Worm (Caenorhabditis elegans) whole organism, L3 larva: ENCODE results near the gene F58F12.3.

Experiments
- R02D3.7 ChIP-seq: fragments of 150-350 bp; optimal IDR thresholded peaks from 2 replicates; lab custom pipeline; 2014; ENCODE audit warnings: missing biosample characterization, missing genetic modification characterization
- ZK546.5 ChIP-seq: sonication (generic microtip); optimal IDR thresholded peaks from 2 replicates; lab custom pipeline; 2017; ENCODE audit warnings: missing biosample characterization, missing genetic modification characterization
- ceh-16 ChIP-seq: sonication (generic microtip); optimal IDR thresholded peaks from 2 replicates; lab custom pipeline; 2017; ENCODE audit warnings: missing biosample characterization, missing genetic modification characterization
- ceh-28 ChIP-seq: fragments of 150-350 bp; optimal IDR thresholded peaks from 2 replicates; lab custom pipeline; 2014; ENCODE audit warnings: missing biosample characterization, missing genetic modification reagents, missing genetic modification characterization
- ceh-82 ChIP-seq: fragments of 150-350 bp; optimal IDR thresholded peaks from 2 replicates; lab custom pipeline; 2014; ENCODE audit warnings: missing biosample characterization, missing genetic modification characterization
- ceh-9 ChIP-seq: sonication (generic microtip); optimal IDR thresholded peaks from 2 replicates; lab custom pipeline; 2018; ENCODE audit warnings: missing biosample characterization, missing genetic modification characterization
- daf-12 ChIP-seq: fragments of 150-350 bp; optimal IDR thresholded peaks from 2 replicates; lab custom pipeline; 2014; ENCODE audit warnings: missing biosample characterization, missing genetic modification reagents, missing genetic modification characterization
- egl-27 ChIP-seq: sonication (generic microtip); optimal IDR thresholded peaks from 4 replicates; lab custom pipeline; 2017; ENCODE audit warnings: missing biosample characterization, missing genetic modification reagents, missing genetic modification characterization
- egl-5 ChIP-seq: fragments of 150-350 bp; optimal IDR thresholded peaks from 2 replicates; lab custom pipeline; 2017; ENCODE audit warnings: missing biosample characterization, missing genetic modification reagents, missing genetic modification characterization, inconsistent platforms
- elt-1 ChIP-seq: fragments of 150-350 bp; optimal IDR thresholded peaks from 2 replicates; lab custom pipeline; 2014; ENCODE audit warnings: missing biosample characterization, missing genetic modification characterization
- elt-2 ChIP-seq: sonication (generic microtip); optimal IDR thresholded peaks from 2 replicates; lab custom pipeline; 2016; ENCODE audit warnings: missing genetic modification reagents, mild to moderate bottlenecking, missing genetic modification characterization, missing compliant biosample characterization
- fkh-10 ChIP-seq: sonication (generic microtip); optimal IDR thresholded peaks from 2 replicates; lab custom pipeline; 2017; ENCODE audit warnings: missing biosample characterization, missing genetic modification reagents, missing genetic modification characterization
- fkh-2 ChIP-seq: fragments of 150-350 bp; optimal IDR thresholded peaks from 2 replicates; lab custom pipeline; 2014; ENCODE audit warnings: missing biosample characterization, missing genetic modification reagents, missing genetic modification characterization
- hmg-11 ChIP-seq: sonication (generic microtip); optimal IDR thresholded peaks from 2 replicates; lab custom pipeline; 2016; ENCODE audit warnings: missing genetic modification characterization, missing compliant biosample characterization
- jun-1 ChIP-seq: fragments of 150-350 bp; optimal IDR thresholded peaks from 2 replicates; lab custom pipeline; 2014; ENCODE audit warnings: missing biosample characterization, missing genetic modification reagents, missing genetic modification characterization
- lin-15B ChIP-seq: fragments of 150-350 bp; optimal IDR thresholded peaks from 2 replicates; lab custom pipeline; 2014; ENCODE audit warnings: missing biosample characterization, missing genetic modification characterization
- lin-39 ChIP-seq: fragments of 150-350 bp; optimal IDR thresholded peaks from 2 replicates; lab custom pipeline; 2018; ENCODE audit warnings: missing biosample characterization, missing genetic modification reagents, missing genetic modification characterization
- lsy-12 ChIP-seq: sonication (generic microtip); optimal IDR thresholded peaks from 2 replicates; lab custom pipeline; 2016; ENCODE audit warnings: mild to moderate bottlenecking, missing genetic modification characterization, missing compliant biosample characterization
- mdl-1 ChIP-seq: fragments of 150-350 bp; optimal IDR thresholded peaks from 2 replicates; lab custom pipeline; 2014; ENCODE audit warnings: missing biosample characterization, missing genetic modification characterization
- mml-1 ChIP-seq: fragments of 150-350 bp; sonication (generic microtip); optimal IDR thresholded peaks from 3 replicates; lab custom pipeline; 2014; ENCODE audit warnings: missing biosample characterization, missing genetic modification characterization
- nfya-1 ChIP-seq: sonication (generic microtip); optimal IDR thresholded peaks from 2 replicates; lab custom pipeline; 2017; ENCODE audit warnings: missing genetic modification characterization, mild to moderate bottlenecking, missing compliant biosample characterization, antibody characterized with exemption, moderate library complexity; ENCODE audit not compliant: insufficient read depth
- nhr-11 ChIP-seq: fragments of 150-350 bp; optimal IDR thresholded peaks from 2 replicates; lab custom pipeline; 2014; ENCODE audit warnings: missing biosample characterization, missing genetic modification characterization
- nhr-23 ChIP-seq: fragments of 150-350 bp; optimal IDR thresholded peaks from 2 replicates; lab custom pipeline; 2014; ENCODE audit warnings: missing biosample characterization, missing genetic modification reagents, missing genetic modification characterization
- nhr-25 ChIP-seq: sonication (generic microtip); optimal IDR thresholded peaks from 2 replicates; lab custom pipeline; 2017; ENCODE audit warnings: missing biosample characterization, missing genetic modification characterization
- nhr-28 ChIP-seq: fragments of 150-350 bp; optimal IDR thresholded peaks from 2 replicates; lab custom pipeline; 2014; ENCODE audit warnings: missing biosample characterization, missing genetic modification characterization
- nhr-67 ChIP-seq: fragments of 150-350 bp; optimal IDR thresholded peaks from 2 replicates; lab custom pipeline; 2014; ENCODE audit warnings: missing biosample characterization, missing genetic modification characterization
- nhr-76 ChIP-seq: fragments of 150-350 bp; sonication (generic microtip); optimal IDR thresholded peaks from 5 replicates; lab custom pipeline; 2014; ENCODE audit warnings: missing biosample characterization, missing genetic modification characterization
- nhr-77 ChIP-seq: fragments of 150-350 bp; optimal IDR thresholded peaks from 2 replicates; lab custom pipeline; 2014; ENCODE audit warnings: missing biosample characterization, missing genetic modification characterization
- pqm-1 ChIP-seq: fragments of 150-350 bp; optimal IDR thresholded peaks from 2 replicates; lab custom pipeline; 2017; ENCODE audit warnings: missing biosample characterization, missing genetic modification characterization, inconsistent platforms
- sea-2 ChIP-seq: fragments of 150-350 bp; sonication (generic microtip); optimal IDR thresholded peaks from 4 replicates; lab custom pipeline; 2014; ENCODE audit warnings: missing biosample characterization, missing genetic modification reagents, missing genetic modification characterization
- snpc-4 ChIP-seq: fragments of 150-350 bp; optimal IDR thresholded peaks from 2 replicates; lab custom pipeline; 2014; ENCODE audit warnings: missing biosample characterization, missing genetic modification characterization
- unc-39 ChIP-seq: sonication (generic microtip); optimal IDR thresholded peaks from 4 replicates; lab custom pipeline; 2017; ENCODE audit warnings: missing biosample characterization, missing genetic modification characterization
- unc-62 ChIP-seq: fragments of 150-350 bp; sonication (generic microtip); optimal IDR thresholded peaks from 4 replicates; lab custom pipeline; 2014; ENCODE audit warnings: missing biosample characterization, missing genetic modification reagents, missing genetic modification characterization
- ztf-11 ChIP-seq: fragments of 150-350 bp; optimal IDR thresholded peaks from 2 replicates; lab custom pipeline; 2014; ENCODE audit warnings: missing biosample characterization, missing genetic modification characterization

Gene F58F12.3

DNA sequence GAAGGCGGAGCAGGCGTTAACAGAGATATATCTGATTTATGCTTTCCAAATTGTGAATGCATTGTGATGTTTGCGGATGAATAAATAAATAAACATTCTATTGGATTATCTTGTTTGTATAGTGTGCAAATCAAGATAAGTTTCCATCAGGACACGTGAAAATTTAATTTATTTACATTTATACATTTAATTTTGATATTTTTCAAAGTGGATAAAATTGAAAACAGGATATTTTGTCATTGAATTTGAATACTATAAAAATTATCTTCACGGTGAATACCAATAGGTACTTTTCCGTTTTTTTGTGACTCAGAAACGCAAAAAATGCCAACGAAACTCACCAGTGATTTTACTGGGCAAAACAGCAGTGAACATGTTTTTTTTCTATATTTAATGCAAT, at the start of gene F58F12.3:
Gene F58F12.3 (minus strand): TSS at position 101 of the 400 bp plus-strand sequence.
- TF ChIP-seq ztf-11 (tag; lab: Kevin White, UChicago) (no peak), elt-1 (tag; lab: Kevin White, UChicago) (no peak), nhr-76 (tag; lab: Kevin White, UChicago) (no peak), sea-2 (GFP tag; lab: Kevin White, UChicago) (no peak), ceh-16 (tag; lab: Kevin White, UChicago) (no peak), ZK546.5 (tag; lab: Kevin White, UChicago) (no peak)

DNA sequence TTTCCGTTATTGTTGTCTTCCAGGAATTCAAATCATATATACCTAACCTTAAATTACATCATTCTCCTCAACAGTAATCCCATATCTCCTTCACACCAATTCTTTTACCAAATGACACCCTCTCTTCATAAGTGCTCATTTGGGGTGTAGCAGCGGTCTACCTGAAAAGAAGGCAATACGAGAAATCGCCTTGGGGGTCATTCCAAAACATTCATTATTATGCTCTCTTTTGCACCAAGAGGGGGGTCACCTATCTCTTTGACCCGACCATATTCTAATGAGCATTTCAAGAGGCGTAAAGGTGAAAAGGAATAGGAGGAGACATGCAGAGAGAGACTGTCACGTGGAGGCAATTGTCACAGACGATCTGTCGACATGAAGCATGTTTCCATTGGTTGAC, 45.8 kb upstream of the F58F12.3 start:
- no peak for TF ChIP-seq snpc-4
- no peak for TF ChIP-seq nhr-11
- no peak for TF ChIP-seq R02D3.7

DNA sequence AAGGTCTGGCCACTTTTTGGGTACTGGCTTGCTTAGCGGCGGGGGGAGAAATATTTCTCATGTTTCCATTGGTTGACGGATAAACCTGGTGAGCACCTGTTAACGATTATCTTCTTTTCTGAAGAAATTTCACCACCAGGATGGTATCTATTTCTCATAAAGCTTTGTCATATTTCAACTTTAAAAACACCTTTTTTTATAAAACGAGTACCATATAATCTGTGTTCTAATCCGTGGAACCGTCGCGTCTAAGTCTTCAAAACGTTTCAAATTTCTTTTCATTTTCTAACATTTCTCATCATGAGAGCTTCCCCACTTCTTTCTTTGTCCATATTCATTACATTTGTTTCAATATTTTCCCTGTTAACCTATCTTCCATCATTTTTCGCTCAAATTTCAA, 34.9 kb upstream of the F58F12.3 start, which contains the start of gene col-75:
Gene col-75 (plus strand): TSS at position 301 of the 400 bp plus-strand sequence.
- no peak for TF ChIP-seq nfya-1 (tag; lab: Kevin White, UChicago)
- no peak for TF ChIP-seq snpc-4
- no peak for TF ChIP-seq fkh-2 (tag; lab: Kevin White, UChicago)
- no peak for TF ChIP-seq egl-27
- no peak for TF ChIP-seq egl-5 (tag; lab: Kevin White, UChicago)
- TF ChIP-seq fkh-10 (GFP tag; lab: Kevin White, UChicago): no peak
- no peak for TF ChIP-seq mdl-1 (tag; lab: Kevin White, UChicago)
- TF ChIP-seq ceh-28 (tag; lab: Kevin White, UChicago): no peak
- TF ChIP-seq ceh-82 (tag; lab: Kevin White, UChicago): no peak
- no peak for TF ChIP-seq nhr-23 (tag; lab: Kevin White, UChicago)
- TF ChIP-seq unc-62 (GFP tag; lab: Kevin White, UChicago): no peak
- TF ChIP-seq daf-12 (tag; lab: Kevin White, UChicago): no peak
- TF ChIP-seq nhr-76 (tag; lab: Kevin White, UChicago): no peak
- TF ChIP-seq sea-2 (GFP tag; lab: Kevin White, UChicago): no peak
- no peak for TF ChIP-seq lin-39 (tag; lab: Kevin White, UChicago)
- no peak for TF ChIP-seq elt-2 (tag; lab: Kevin White, UChicago)

ce11 chrII:6422812-6423211, 31.7 kb upstream of the F58F12.3 start, which contains the start of gene K03H9.3:
Gene K03H9.3, plus strand, starts transcription at chrII:6423112.
- TF ChIP-seq lsy-12 (no peak), lin-15B (tag; lab: Kevin White, UChicago) (no peak), nhr-28 (tag; lab: Kevin White, UChicago) (no peak), hmg-11 (no peak), jun-1 (tag; lab: Kevin White, UChicago) (no peak), pqm-1 (tag; lab: Kevin White, UChicago) (no peak), mml-1 (tag; lab: Kevin White, UChicago) (no peak), snpc-4 (no peak), nhr-67 (tag; lab: Kevin White, UChicago) (no peak), ceh-16 (tag; lab: Kevin White, UChicago) (no peak), unc-39 (tag; lab: Kevin White, UChicago) (no peak), elt-2 (tag; lab: Kevin White, UChicago) (no peak)

DNA sequence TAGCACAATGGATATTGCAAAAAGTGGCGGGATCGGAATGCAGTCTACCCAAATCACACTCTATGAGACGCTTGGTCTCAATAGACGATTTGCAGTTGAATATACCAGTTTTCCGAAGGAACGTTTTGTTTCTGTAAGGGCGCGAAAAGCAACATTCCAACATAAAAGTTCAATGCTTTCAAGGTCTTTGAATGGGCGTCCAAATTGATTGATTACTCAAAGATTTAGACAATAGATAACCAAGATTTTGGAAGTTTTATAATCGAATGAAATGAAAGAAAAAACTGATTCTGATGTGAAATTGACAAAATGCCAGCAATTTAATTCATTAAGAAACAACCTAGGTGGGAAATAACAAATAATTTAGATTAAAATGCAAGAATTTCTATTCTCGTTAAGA, 28.1 kb upstream of the F58F12.3 start:
- TF ChIP-seq nhr-23 (tag; lab: Kevin White, UChicago) (no peak), nhr-76 (tag; lab: Kevin White, UChicago) (no peak), ztf-11 (tag; lab: Kevin White, UChicago) (no peak), nhr-25 (tag; lab: Kevin White, UChicago) (peak; percentile 76), sea-2 (GFP tag; lab: Kevin White, UChicago) (no peak), nhr-77 (no peak), elt-1 (tag; lab: Kevin White, UChicago) (peak; percentile 66), lin-39 (tag; lab: Kevin White, UChicago) (no peak), nhr-28 (tag; lab: Kevin White, UChicago) (no peak), lin-15B (tag; lab: Kevin White, UChicago) (no peak), jun-1 (tag; lab: Kevin White, UChicago) (no peak), ceh-9 (tag; lab: Kevin White, UChicago) (no peak), unc-62 (GFP tag; lab: Kevin White, UChicago) (no peak)
